Fruit fly (Drosophila melanogaster) whole organism, embryonic: Measurements from ENCODE around the gene Vti1a.

ENCODE experiments used
- ATbp ChIP-seq: fragments of 200-800 bp; sonication (Bioruptor generic); optimal IDR thresholded peaks from 2 replicates; lab custom pipeline; 2017; ENCODE audit warnings: missing biosample characterization, mild to moderate bottlenecking, missing genetic modification characterization, missing genetic modification reagents
- Adf1 ChIP-seq: fragments of 200-800 bp; sonication (Bioruptor generic); IDR thresholded peaks from 2 replicates; pipeline ENCODE4 v1.3.6; 2022; ENCODE audit warnings: missing biosample characterization, missing genetic modification characterization
- Bgb ChIP-seq: fragments of 200-800 bp; sonication (Bioruptor generic); IDR thresholded peaks from 2 replicates; pipeline ENCODE4 v1.3.6; 2022; ENCODE audit warnings: missing biosample characterization, missing genetic modification characterization; ENCODE audit not compliant: partially characterized antibody
- CG10267 ChIP-seq: fragments of 200-800 bp; sonication (Bioruptor generic); optimal IDR thresholded peaks from 2 replicates; lab custom pipeline; 2018; ENCODE audit warnings: missing biosample characterization, mild to moderate bottlenecking, missing genetic modification characterization, moderate library complexity
- CG10274 ChIP-seq: fragments of 200-800 bp; sonication (Bioruptor generic); optimal IDR thresholded peaks from 3 replicates; lab custom pipeline; 2017; ENCODE audit warnings: missing biosample characterization, mild to moderate bottlenecking, missing genetic modification characterization
- CG10543 ChIP-seq: fragments of 200-800 bp; sonication (Bioruptor generic); optimal IDR thresholded peaks from 3 replicates; lab custom pipeline; 2017; ENCODE audit warnings: missing biosample characterization, mild to moderate bottlenecking, missing genetic modification characterization, moderate library complexity
- CG11398 ChIP-seq: fragments of 200-800 bp; sonication (Bioruptor generic); optimal IDR thresholded peaks from 2 replicates; lab custom pipeline; 2016; ENCODE audit warnings: missing biosample characterization, missing genetic modification characterization
- CG11504 ChIP-seq: fragments of 200-800 bp; sonication (Bioruptor generic); optimal IDR thresholded peaks from 3 replicates; lab custom pipeline; 2019; ENCODE audit warnings: missing biosample characterization, mild to moderate bottlenecking, missing genetic modification characterization, moderate library complexity
- CG12299 ChIP-seq: fragments of 200-800 bp; sonication (Bioruptor generic); optimal IDR thresholded peaks from 2 replicates; lab custom pipeline; 2018; ENCODE audit warnings: missing biosample characterization, mild to moderate bottlenecking, missing genetic modification characterization
- CG12659 ChIP-seq: fragments of 200-800 bp; sonication (Bioruptor generic); optimal IDR thresholded peaks from 3 replicates; lab custom pipeline; 2017; ENCODE audit warnings: mild to moderate bottlenecking, missing biosample characterization, missing genetic modification reagents, missing genetic modification characterization
- CG13287 ChIP-seq: fragments of 200-800 bp; sonication (Bioruptor generic); IDR thresholded peaks from 2 replicates; pipeline ENCODE4 v1.3.6; 2022; ENCODE audit warnings: missing biosample characterization, missing genetic modification characterization; ENCODE audit not compliant: partially characterized antibody
- CG1602 ChIP-seq: fragments of 200-800 bp; sonication (Bioruptor generic); optimal IDR thresholded peaks from 3 replicates; lab custom pipeline; 2016; ENCODE audit warnings: missing biosample characterization, missing genetic modification characterization
- CG1647 ChIP-seq: fragments of 200-800 bp; sonication (Bioruptor generic); optimal IDR thresholded peaks from 3 replicates; lab custom pipeline; 2016; ENCODE audit warnings: missing biosample characterization, missing genetic modification characterization
- CG17385 ChIP-seq: fragments of 200-800 bp; sonication (Bioruptor generic); optimal IDR thresholded peaks from 3 replicates; lab custom pipeline; 2018; ENCODE audit warnings: missing biosample characterization, mild to moderate bottlenecking, missing genetic modification characterization
- CG18011 ChIP-seq: fragments of 200-800 bp; sonication (Bioruptor generic); optimal IDR thresholded peaks from 2 replicates; lab custom pipeline; 2017; ENCODE audit warnings: missing biosample characterization, missing genetic modification characterization, mild to moderate bottlenecking, moderate library complexity, missing genotype
- CG2202 ChIP-seq: fragments of 200-800 bp; sonication (Bioruptor generic); optimal IDR thresholded peaks from 2 replicates; lab custom pipeline; 2018; ENCODE audit warnings: missing biosample characterization, mild to moderate bottlenecking, missing genetic modification characterization
- CG32772 ChIP-seq: fragments of 200-800 bp; sonication (Bioruptor generic); IDR thresholded peaks from 2 replicates; pipeline ENCODE4 v1.3.6; 2022; ENCODE audit warnings: missing biosample characterization, missing genetic modification characterization
- CG3847 ChIP-seq: fragments of 200-800 bp; sonication (Bioruptor generic); IDR thresholded peaks from 2 replicates; pipeline ENCODE4 v1.3.6; 2022; ENCODE audit warnings: missing biosample characterization, missing genetic modification characterization
- CG4360 ChIP-seq: fragments of 200-800 bp; sonication (Bioruptor generic); IDR thresholded peaks from 2 replicates; pipeline ENCODE4 v1.3.6; 2022; ENCODE audit warnings: missing biosample characterization, missing genetic modification characterization
- CG8924 ChIP-seq: fragments of 200-800 bp; optimal IDR thresholded peaks from 3 replicates; lab custom pipeline; 2019; ENCODE audit warnings: missing biosample characterization, mild to moderate bottlenecking, missing genetic modification characterization, moderate library complexity
- Drgx ChIP-seq: fragments of 200-800 bp; sonication (Bioruptor generic); IDR thresholded peaks from 2 replicates; pipeline ENCODE4 v1.3.6; 2022; ENCODE audit warnings: missing biosample characterization, missing genetic modification characterization
- Eip74EF ChIP-seq, 2 experiments: fragments of 200-800 bp in 1 of 2; fragments of >200 bp in 1 of 2; sonication (Bioruptor generic) in 1 of 2; optimal IDR thresholded peaks; 2 replicates each; lab custom pipeline; 2017 to 2019; ENCODE audit warnings: missing biosample characterization in 2 of 2, missing genetic modification characterization in 2 of 2, mild to moderate bottlenecking in 1 of 2, moderate library complexity in 1 of 2
- HLH3B ChIP-seq: fragments of 200-800 bp; sonication (Bioruptor generic); IDR thresholded peaks from 2 replicates; pipeline ENCODE4 v1.3.6; 2022; ENCODE audit warnings: missing biosample characterization, missing genetic modification characterization
- HLH4C ChIP-seq: fragments of 200-800 bp; sonication (Bioruptor generic); IDR thresholded peaks from 3 replicates; pipeline ENCODE4 v1.3.6; 2022; ENCODE audit warnings: missing biosample characterization, missing genetic modification characterization; ENCODE audit not compliant: partially characterized antibody
- Hr3 ChIP-seq: fragments of 200-800 bp; sonication (Bioruptor generic); optimal IDR thresholded peaks from 3 replicates; lab custom pipeline; 2016; ENCODE audit warnings: missing biosample characterization, missing genetic modification characterization
- Hr78 ChIP-seq, 2 experiments: fragments of 200-800 bp in 1 of 2; fragments of >200 bp in 1 of 2; sonication (Bioruptor generic) in 1 of 2; optimal IDR thresholded peaks; 2 replicates each; lab custom pipeline; 2017 to 2019; ENCODE audit warnings: missing biosample characterization in 2 of 2, missing genetic modification characterization in 2 of 2, mild to moderate bottlenecking in 1 of 2, moderate library complexity in 1 of 2
- Myb ChIP-seq: fragments of 200-800 bp; sonication (Bioruptor generic); optimal IDR thresholded peaks from 2 replicates; lab custom pipeline; 2016; ENCODE audit warnings: missing biosample characterization, missing genetic modification characterization
- Ptx1 ChIP-seq: fragments of 200-800 bp; sonication (Bioruptor generic); IDR thresholded peaks from 2 replicates; pipeline ENCODE4 v1.3.6; 2022; ENCODE audit warnings: missing biosample characterization, missing genetic modification characterization
- Rfx ChIP-seq: fragments of 200-800 bp; sonication (Bioruptor generic); IDR thresholded peaks from 2 replicates; pipeline ENCODE4 v1.3.6; 2022; ENCODE audit warnings: missing biosample characterization, missing genetic modification characterization
- Rx ChIP-seq: fragments of 200-800 bp; sonication (Bioruptor generic); IDR thresholded peaks from 2 replicates; pipeline ENCODE4 v1.3.6; 2022; ENCODE audit warnings: missing biosample characterization, missing genetic modification characterization
- Scr ChIP-seq: fragments of 200-800 bp; sonication (Bioruptor generic); IDR thresholded peaks from 2 replicates; pipeline ENCODE4 v1.3.6; 2022; ENCODE audit warnings: missing biosample characterization, missing genetic modification characterization; ENCODE audit not compliant: partially characterized antibody
- al ChIP-seq: fragments of 200-800 bp; sonication (Bioruptor generic); IDR thresholded peaks from 2 replicates; pipeline ENCODE4 v1.3.6; 2022; ENCODE audit warnings: missing biosample characterization, missing genetic modification characterization
- amos ChIP-seq: fragments of 200-800 bp; sonication (Bioruptor generic); IDR thresholded peaks from 2 replicates; pipeline ENCODE4 v1.3.6; 2022; ENCODE audit warnings: missing biosample characterization, missing genetic modification characterization; ENCODE audit not compliant: partially characterized antibody
- exex ChIP-seq: fragments of 200-800 bp; sonication (Bioruptor generic); optimal IDR thresholded peaks from 4 replicates; lab custom pipeline; 2018; ENCODE audit warnings: missing biosample characterization, mild to moderate bottlenecking, missing genetic modification characterization, moderate library complexity
- gce ChIP-seq: fragments of 200-800 bp; sonication (Bioruptor generic); IDR thresholded peaks from 3 replicates; pipeline ENCODE4 v1.3.6; 2022; ENCODE audit warnings: missing biosample characterization, missing genetic modification characterization
- gcm2 ChIP-seq: fragments of 200-800 bp; sonication (Bioruptor generic); optimal IDR thresholded peaks from 2 replicates; lab custom pipeline; 2016; ENCODE audit warnings: missing biosample characterization, missing genetic modification characterization
- gro ChIP-seq: fragments of 200-800 bp; sonication (Bioruptor generic); optimal IDR thresholded peaks from 2 replicates; lab custom pipeline; 2016; ENCODE audit warnings: missing biosample characterization, missing genetic modification characterization
- hbn ChIP-seq: fragments of 200-800 bp; sonication (Bioruptor generic); IDR thresholded peaks from 2 replicates; pipeline ENCODE4 v1.3.6; 2022; ENCODE audit warnings: missing biosample characterization, missing genetic modification characterization; ENCODE audit not compliant: partially characterized antibody
- hth ChIP-seq: fragments of >200 bp; optimal IDR thresholded peaks from 2 replicates; lab custom pipeline; 2017; ENCODE audit warnings: inconsistent platforms
- mirr ChIP-seq: fragments of 200-800 bp; sonication (Bioruptor generic); optimal IDR thresholded peaks from 3 replicates; lab custom pipeline; 2018; ENCODE audit warnings: missing biosample characterization, mild to moderate bottlenecking, missing genetic modification characterization
- phol ChIP-seq: fragments of 200-800 bp; sonication (Bioruptor generic); optimal IDR thresholded peaks from 3 replicates; lab custom pipeline; 2018; ENCODE audit warnings: missing biosample characterization, mild to moderate bottlenecking, missing genetic modification characterization, moderate library complexity
- sens ChIP-seq: fragments of 200-800 bp; sonication (Bioruptor generic); peaks from one replicate; lab custom pipeline; 2016; ENCODE audit warnings: missing biosample characterization, missing genetic modification characterization
- sob ChIP-seq: fragments of 200-800 bp; sonication (Bioruptor generic); IDR thresholded peaks from 2 replicates; pipeline ENCODE4 v1.3.6; 2022; ENCODE audit warnings: missing biosample characterization, missing genetic modification characterization
- tin ChIP-seq: fragments of 200-800 bp; sonication (Bioruptor generic); optimal IDR thresholded peaks from 3 replicates; lab custom pipeline; 2016; ENCODE audit warnings: missing biosample characterization, missing genetic modification characterization
- tna ChIP-seq: fragments of 200-800 bp; sonication (Bioruptor generic); IDR thresholded peaks from 2 replicates; pipeline ENCODE4 v1.3.6; 2022; ENCODE audit warnings: missing biosample characterization, missing genetic modification characterization; ENCODE audit not compliant: partially characterized antibody
- vnd ChIP-seq: fragments of 200-800 bp; sonication (Bioruptor generic); IDR thresholded peaks from 3 replicates; pipeline ENCODE4 v1.3.6; 2022; ENCODE audit warnings: missing biosample characterization, missing genetic modification characterization; ENCODE audit not compliant: partially characterized antibody
- zfh1 ChIP-seq: fragments of 200-800 bp; sonication (Bioruptor generic); IDR thresholded peaks from 3 replicates; pipeline ENCODE4 v1.3.6; 2022; ENCODE audit warnings: missing biosample characterization, missing genetic modification characterization

The Vti1a gene

dm6 chr3L:648155-649024, 44.3 kb downstream of the Vti1a start, which contains the start of gene Gale (continued):
- TF ChIP-seq CG17385 (GFP tag; lab: Kevin White, UChicago) (peak; percentile 28), CG8924 (tag; lab: Kevin White, UChicago) (no peak), phol (peak; percentile 6), sens (GFP tag; lab: Kevin White, UChicago) (peak; percentile 65), HLH3B (GFP tag; lab: Robert Waterston, UW) (peak; percentile 20; the same call in 1 of the 2 replicates), CG2202 (tag; lab: Kevin White, UChicago) (no peak), CG11504 (tag; lab: Kevin White, UChicago) (peak; percentile 2), gce (GFP tag; lab: Robert Waterston, UW) (no peak), Hr3 (GFP tag; lab: Kevin White, UChicago) (no peak), hth (lab: Kevin White, UChicago) (no peak), CG13287 (GFP tag; lab: Robert Waterston, UW) (peak; percentile 76), Adf1 (GFP tag; lab: Robert Waterston, UW) (peak; percentile 7; the same call in 1 of the 2 replicates), amos (GFP tag; lab: Robert Waterston, UW) (peak; percentile 73), exex (tag; lab: Kevin White, UChicago) (peak; percentile 32), Hr78 (GFP tag; optimal IDR thresholded peaks at IDR 0.05; lab: Kevin White, UChicago) (peak in 1 of 2 experiments; percentile 96), Rfx (GFP tag; lab: Robert Waterston, UW) (peak; percentile 55), Myb (GFP tag; lab: Kevin White, UChicago) (peak; percentile 59), Eip74EF (GFP tag; optimal IDR thresholded peaks at IDR 0.05; lab: Kevin White, UChicago) (peak in 1 of 2 experiments; percentile 62), mirr (GFP tag; lab: Kevin White, UChicago) (peak; percentile 11), CG32772 (GFP tag; lab: Robert Waterston, UW) (0 out of 2 replicates have a peak, but pooled peaks have one; percentile 6), tna (GFP tag; lab: Robert Waterston, UW) (peak; percentile 61; the same call in 1 of the 2 replicates), HLH4C (peak; percentile 79), CG4360 (GFP tag; lab: Robert Waterston, UW) (no peak), Scr (GFP tag; lab: Robert Waterston, UW) (peak; percentile 70), ATbp (GFP tag; lab: Kevin White, UChicago) (no peak), gro (GFP tag; lab: Kevin White, UChicago) (peak; percentile 15), zfh1 (0 out of 3 replicates have a peak, but pooled peaks have one; percentile 26), tin (no peak), al (GFP tag; lab: Robert Waterston, UW) (peak; percentile 10; the same call in 1 of the 2 replicates), CG12659 (peak; percentile 26), gcm2 (GFP tag; lab: Kevin White, UChicago) (no peak), CG10267 (tag; lab: Kevin White, UChicago) (peak; percentile 72), CG18011 (no peak), hbn (GFP tag; lab: Robert Waterston, UW) (peak; percentile 60; the same call in 1 of the 2 replicates), CG1602 (GFP tag; lab: Kevin White, UChicago) (no peak), CG10543 (GFP tag; lab: Kevin White, UChicago) (peak; percentile 63), Bgb (peak; percentile 75), CG1647 (peak; percentile 8), CG11398 (GFP tag; lab: Kevin White, UChicago) (no peak), Rx (no peak), CG3847 (GFP tag; lab: Robert Waterston, UW) (peak; percentile 92), sob (GFP tag; lab: Robert Waterston, UW) (peak; percentile 27; the same call in 1 of the 2 replicates), Drgx (GFP tag; lab: Robert Waterston, UW) (0 out of 2 replicates have a peak, but pooled peaks have one; percentile 17), CG10274 (GFP tag; lab: Kevin White, UChicago) (no peak), vnd (peak; percentile 53; the same call in 1 of the 3 replicates), CG12299 (tag; lab: Kevin White, UChicago) (no peak), Ptx1 (GFP tag; lab: Robert Waterston, UW) (0 out of 2 replicates have a peak, but pooled peaks have one; percentile 39)
